Worm (Caenorhabditis elegans): ENCODE measurements around the gene ZK185.5.

ZK185.5 gene

DNA sequence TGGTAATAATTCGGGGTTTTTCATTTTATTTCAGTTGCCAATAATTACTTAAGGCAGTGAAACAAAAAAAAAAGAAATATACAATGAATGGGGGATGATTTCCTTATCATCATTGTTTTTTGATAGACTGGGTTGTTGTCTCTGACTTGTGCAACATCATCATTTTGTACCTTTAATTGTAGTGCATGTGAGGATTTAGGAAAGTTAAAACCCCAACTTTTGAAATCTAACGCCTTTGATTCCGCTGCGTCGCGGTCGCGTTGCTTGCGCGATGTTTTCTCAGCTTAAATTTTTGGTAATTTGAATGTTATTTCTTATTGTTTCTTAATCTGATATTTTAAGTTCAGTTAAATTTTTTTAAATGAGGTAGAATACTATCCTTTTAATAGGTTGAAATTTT, at the start of gene ZK185.5:
TSS of gene ZK185.5 (minus strand) at position 101 of the 400 bp plus-strand sequence.
- no peak for TF ChIP-seq madf-3 (GFP tag; IDR thresholded peaks at IDR 0.05)
- no peak for TF ChIP-seq zfh-2 (GFP tag; conservative IDR thresholded peaks at IDR 0.05)

DNA sequence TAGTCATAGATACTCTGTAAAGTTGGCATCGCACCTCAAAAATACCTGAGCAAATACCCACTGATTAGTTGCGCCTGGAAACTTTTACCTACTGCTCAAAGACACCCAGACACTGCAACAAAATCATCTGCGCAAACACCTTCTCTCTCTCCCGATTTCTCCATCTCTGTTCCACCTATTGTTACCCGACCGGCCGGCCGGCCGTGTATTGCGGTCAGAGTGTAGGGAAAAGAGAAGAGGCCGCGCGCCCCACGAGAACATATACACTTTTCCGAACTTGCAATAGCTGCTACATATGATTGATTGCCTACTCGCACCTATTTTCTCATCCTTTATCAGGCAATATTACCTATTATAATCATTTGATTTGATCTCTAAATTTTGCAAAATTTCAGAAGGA, 42.7 kb upstream of the ZK185.5 start:
- TF ChIP-seq F57A8.1 (GFP tag; optimal IDR thresholded peaks at IDR 0.05) (no peak), F52B5.7 (tag; optimal IDR thresholded peaks at IDR 0.05) (no peak), nhr-179 (tag; optimal IDR thresholded peaks at IDR 0.05) (no peak), ztf-18 (tag; optimal IDR thresholded peaks at IDR 0.05) (no peak), ekl-4 (GFP tag; IDR thresholded peaks at IDR 0.05) (no peak), hmg-1.2 (GFP tag; IDR thresholded peaks at IDR 0.05) (no peak), cebp-2 (GFP tag; IDR thresholded peaks at IDR 0.05) (no peak), xnd-1 (tag; optimal IDR thresholded peaks at IDR 0.05) (no peak), lsl-1 (GFP tag; optimal IDR thresholded peaks at IDR 0.05) (no peak), B0261.1 (tag; optimal IDR thresholded peaks at IDR 0.05) (no peak), ccch-3 (GFP tag; optimal IDR thresholded peaks at IDR 0.05) (no peak)

DNA sequence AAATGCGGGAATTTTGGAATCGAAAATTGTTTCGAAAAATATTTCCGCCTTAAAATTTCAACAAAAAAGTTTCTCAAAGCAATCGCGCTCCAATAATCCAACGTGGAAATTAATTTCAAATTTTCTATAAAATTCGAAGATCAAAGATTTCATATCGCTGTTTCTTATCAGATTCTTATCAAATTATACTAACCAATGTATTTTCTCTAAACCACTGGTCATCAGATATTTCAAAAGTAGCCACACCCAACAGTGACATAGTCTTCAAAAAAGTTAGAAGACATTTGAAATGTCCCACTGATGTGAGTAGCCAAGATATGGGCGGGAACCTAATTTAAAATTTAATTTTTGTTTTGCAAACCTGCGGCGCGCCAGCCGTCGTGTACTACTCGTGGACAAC, 41.8 kb upstream of the ZK185.5 start:
- TF ChIP-seq ztf-22 (GFP tag; optimal IDR thresholded peaks at IDR 0.05) (no peak), snpc-3.4 (tag; optimal IDR thresholded peaks at IDR 0.05) (no peak), bed-2 (GFP tag; IDR thresholded peaks at IDR 0.05) (no peak), egrh-3 (GFP tag; IDR thresholded peaks at IDR 0.05) (no peak), aptf-2 (GFP tag; conservative IDR thresholded peaks at IDR 0.05) (no peak), madf-3 (GFP tag; IDR thresholded peaks at IDR 0.05) (no peak), F39B2.1 (GFP tag; IDR thresholded peaks at IDR 0.05) (no peak), C06A6.2 (GFP tag; conservative IDR thresholded peaks at IDR 0.05) (no peak), attf-6 (GFP tag; IDR thresholded peaks at IDR 0.05) (no peak), ceh-27 (GFP tag; optimal IDR thresholded peaks at IDR 0.05) (no peak)

DNA sequence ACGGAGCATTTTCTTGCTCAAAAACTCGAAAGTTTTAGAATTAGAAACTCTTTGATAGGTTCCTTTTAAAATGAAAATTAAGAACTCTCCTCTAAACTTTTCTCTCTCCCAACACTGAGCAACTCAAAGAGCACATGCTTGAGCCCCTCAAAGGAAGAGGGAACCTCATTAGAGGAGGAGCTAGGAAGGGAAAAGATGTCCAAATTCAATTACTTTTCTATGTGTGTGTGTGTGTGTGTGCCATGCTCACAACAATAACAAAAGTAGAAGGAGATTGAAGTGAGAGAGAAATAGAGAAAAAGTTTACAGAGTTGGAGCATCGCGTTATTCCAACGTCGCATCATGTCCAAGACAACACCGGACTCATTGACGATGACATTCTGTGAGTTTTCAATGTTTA, 40.3 kb upstream of the ZK185.5 start:
- TF ChIP-seq F49E8.2 (tag; optimal IDR thresholded peaks at IDR 0.05; ENCODE audit: insufficient read depth) (no peak), hrde-1 (tag; optimal IDR thresholded peaks at IDR 0.05; ENCODE audit: borderline replicate concordance) (no peak), ztf-28 (GFP tag; IDR thresholded peaks at IDR 0.05) (no peak), K11D2.4 (GFP tag; IDR thresholded peaks at IDR 0.05) (no peak), Y95B8A.8 (GFP tag; IDR thresholded peaks at IDR 0.05) (no peak), F39B2.1 (GFP tag; IDR thresholded peaks at IDR 0.05) (no peak), dpff-1 (tag; optimal IDR thresholded peaks at IDR 0.05) (no peak), let-607 (tag; optimal IDR thresholded peaks at IDR 0.05) (no peak), ccch-3 (GFP tag; optimal IDR thresholded peaks at IDR 0.05) (no peak)

DNA sequence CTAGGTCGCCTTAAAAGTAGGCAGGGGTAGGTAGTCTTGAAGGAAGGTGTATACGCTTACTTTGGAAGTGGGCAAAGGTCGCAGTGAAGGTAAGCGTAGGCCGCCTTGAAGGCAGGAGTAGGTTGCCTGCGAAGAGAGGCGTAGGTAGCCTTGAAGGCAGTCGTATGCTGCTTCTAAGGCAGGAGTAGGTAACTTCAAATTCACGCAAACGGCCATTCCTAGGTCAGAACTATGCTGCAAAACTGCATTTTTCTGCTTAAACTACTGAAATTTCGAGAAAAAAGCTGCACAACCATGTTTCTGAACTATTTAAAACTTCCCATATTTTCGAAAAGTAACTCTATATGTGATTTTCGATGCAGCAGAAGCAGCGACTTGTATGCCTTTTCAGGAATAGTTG, 33.8 kb upstream of the ZK185.5 start:
- TF ChIP-seq B0019.2 (GFP tag; conservative IDR thresholded peaks at IDR 0.05) (no peak), chd-7 (tag; optimal IDR thresholded peaks at IDR 0.05) (no peak), hlh-26 (GFP tag; conservative IDR thresholded peaks at IDR 0.05) (no peak), ceh-27 (GFP tag; optimal IDR thresholded peaks at IDR 0.05) (no peak), nhr-80 (tag; optimal IDR thresholded peaks at IDR 0.05) (no peak), lsy-27 (tag; optimal IDR thresholded peaks at IDR 0.05; ENCODE audit: borderline replicate concordance, insufficient read depth) (no peak), attf-3 (GFP tag; conservative IDR thresholded peaks at IDR 0.05) (no peak), madf-10 (tag; optimal IDR thresholded peaks at IDR 0.05) (no peak), madf-8 (GFP tag; conservative IDR thresholded peaks at IDR 0.05) (no peak), F10E7.11 (tag; optimal IDR thresholded peaks at IDR 0.05) (no peak), snpc-4 (GFP tag; optimal IDR thresholded peaks at IDR 0.05) (no peak), snpc-4 (tag; optimal IDR thresholded peaks at IDR 0.05) (no peak)

Measured in whole organism, young adult.